Worm (Caenorhabditis elegans): ENCODE data around the gene F25B3.5.

Gene F25B3.5

DNA sequence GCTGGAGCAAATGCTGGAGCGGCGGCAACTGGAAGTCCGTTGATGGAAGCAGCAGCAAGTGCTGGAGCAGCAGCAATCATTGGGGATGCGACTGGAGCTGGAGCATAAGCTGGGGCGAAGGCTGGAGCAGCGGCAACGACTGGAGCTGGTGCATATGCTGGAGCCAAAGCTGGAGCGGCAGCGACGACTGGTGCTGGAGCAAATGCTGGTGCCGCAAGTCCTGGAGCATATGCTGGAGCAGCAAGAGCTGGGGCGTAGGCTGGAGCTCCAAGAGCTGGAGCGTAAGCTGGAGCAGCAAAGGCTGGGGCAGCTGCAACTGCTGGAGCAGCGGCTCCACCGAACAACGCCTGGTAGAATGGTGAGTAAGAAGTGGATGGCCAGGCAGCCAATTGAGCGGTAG, 48.3 kb upstream of the F25B3.5 start (continued):
- TF ChIP-seq Y79H2A.3 (GFP tag; conservative IDR thresholded peaks at IDR 0.05): no peak
- TF ChIP-seq sea-2 (GFP tag; IDR thresholded peaks at IDR 0.05): no peak
- no peak for TF ChIP-seq ztf-22 (GFP tag; optimal IDR thresholded peaks at IDR 0.05)
- TF ChIP-seq ztf-18 (tag; optimal IDR thresholded peaks at IDR 0.05): no peak
- TF ChIP-seq F39B2.1 (GFP tag; IDR thresholded peaks at IDR 0.05): no peak
- TF ChIP-seq lin-26 (GFP tag; IDR thresholded peaks at IDR 0.05): peak; percentile 53; the same call in 1 of the 2 replicates
- TF ChIP-seq K12H6.12 (tag; optimal IDR thresholded peaks at IDR 0.05): no peak
- TF ChIP-seq F55B11.4 (tag; optimal IDR thresholded peaks at IDR 0.05; ENCODE audit: borderline replicate concordance, insufficient read depth): no peak
- no peak for TF ChIP-seq attf-5 (GFP tag; optimal IDR thresholded peaks at IDR 0.05)
- no peak for TF ChIP-seq F57C9.4 (tag; optimal IDR thresholded peaks at IDR 0.05)
- no peak for TF ChIP-seq B0336.3 (GFP tag; IDR thresholded peaks at IDR 0.05)
- TF ChIP-seq T07F8.4 (tag; optimal IDR thresholded peaks at IDR 0.05): no peak
- TF ChIP-seq egl-18 (GFP tag; IDR thresholded peaks at IDR 0.05): 0 out of 2 replicates have a peak, but pooled peaks have one; percentile 38
- TF ChIP-seq D2030.7 (GFP tag; IDR thresholded peaks at IDR 0.05): no peak
- no peak for TF ChIP-seq lin-54 (GFP tag; optimal IDR thresholded peaks at IDR 0.05)
- TF ChIP-seq egrh-3 (GFP tag; IDR thresholded peaks at IDR 0.05): peak; percentile 92
- no peak for TF ChIP-seq athp-1 (tag; optimal IDR thresholded peaks at IDR 0.05)
- TF ChIP-seq ztf-26 (tag; optimal IDR thresholded peaks at IDR 0.05): no peak
- no peak for TF ChIP-seq rpc-1 (optimal IDR thresholded peaks at IDR 0.05)
- TF ChIP-seq rpc-1 (tag; optimal IDR thresholded peaks at IDR 0.05): no peak
- TF ChIP-seq ccch-3 (GFP tag; optimal IDR thresholded peaks at IDR 0.05): no peak
- no peak for TF ChIP-seq lsy-27 (tag; optimal IDR thresholded peaks at IDR 0.05; ENCODE audit: borderline replicate concordance, insufficient read depth)

DNA sequence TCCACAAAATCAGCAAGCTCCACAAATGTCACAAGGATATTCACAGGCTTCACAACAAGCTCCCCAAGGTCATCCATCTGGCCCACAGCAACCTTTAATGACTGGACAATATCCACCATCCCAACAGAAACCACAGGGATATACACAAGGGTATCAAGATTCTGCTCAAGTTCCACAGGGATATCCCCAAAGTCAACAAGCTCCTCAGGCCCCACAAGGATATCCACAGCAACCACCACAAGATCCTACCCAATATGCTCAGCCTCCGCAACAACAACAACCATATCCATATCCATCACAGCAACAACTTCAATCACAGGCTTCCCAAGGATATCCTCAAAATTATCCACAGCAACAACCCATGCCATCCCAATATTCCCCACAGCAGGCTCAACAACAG, 46.6 kb upstream of the F25B3.5 start:
- no peak for TF ChIP-seq lin-40 (tag; optimal IDR thresholded peaks at IDR 0.05)
- TF ChIP-seq F57A8.1 (GFP tag; optimal IDR thresholded peaks at IDR 0.05): no peak
- TF ChIP-seq efl-1 (GFP tag; optimal IDR thresholded peaks at IDR 0.05): no peak
- TF ChIP-seq C17E4.6 (GFP tag; IDR thresholded peaks at IDR 0.05): no peak
- no peak for TF ChIP-seq mes-4 (tag; optimal IDR thresholded peaks at IDR 0.05)
- no peak for TF ChIP-seq F55B11.4 (tag; optimal IDR thresholded peaks at IDR 0.05; ENCODE audit: borderline replicate concordance, insufficient read depth)
- no peak for TF ChIP-seq madf-8 (GFP tag; conservative IDR thresholded peaks at IDR 0.05)
- TF ChIP-seq sea-2 (GFP tag; IDR thresholded peaks at IDR 0.05): no peak
- no peak for TF ChIP-seq gei-17 (GFP tag; optimal IDR thresholded peaks at IDR 0.05)
- no peak for TF ChIP-seq lsl-1 (GFP tag; optimal IDR thresholded peaks at IDR 0.05)
- TF ChIP-seq cebp-2 (GFP tag; IDR thresholded peaks at IDR 0.05): no peak
- no peak for TF ChIP-seq ceh-58 (GFP tag; IDR thresholded peaks at IDR 0.05)
- no peak for TF ChIP-seq B0261.1 (tag; optimal IDR thresholded peaks at IDR 0.05)
- no peak for TF ChIP-seq B0336.3 (GFP tag; IDR thresholded peaks at IDR 0.05)
- no peak for TF ChIP-seq die-1 (tag; optimal IDR thresholded peaks at IDR 0.05)

DNA sequence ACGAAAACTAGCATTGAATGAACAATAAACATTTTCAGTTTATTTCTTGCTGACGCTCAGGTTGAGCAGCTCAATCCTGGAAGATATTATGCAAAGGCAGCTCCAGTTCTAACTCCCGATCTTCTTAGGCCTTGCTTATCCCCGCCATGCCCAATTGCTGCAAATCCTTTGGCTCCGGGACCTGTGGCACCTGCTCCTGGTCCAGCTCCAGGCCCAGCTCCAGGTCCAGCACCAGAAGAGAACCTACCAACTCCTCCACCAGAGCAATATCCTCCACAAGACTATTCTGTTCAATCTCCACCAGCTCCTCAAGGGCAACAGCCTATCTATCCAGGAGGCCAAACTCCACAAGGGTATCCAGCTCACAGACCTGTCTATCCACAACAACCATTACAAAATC, 46.0 kb upstream of the F25B3.5 start:
- TF ChIP-seq zfh-2 (GFP tag; conservative IDR thresholded peaks at IDR 0.05): peak; percentile 61
- TF ChIP-seq F10E7.11 (tag; optimal IDR thresholded peaks at IDR 0.05): no peak
- 0 out of 2 replicates have a peak, but pooled peaks have one; percentile 26 for TF ChIP-seq egrh-3 (GFP tag; IDR thresholded peaks at IDR 0.05)
- TF ChIP-seq F22D6.2 (tag; optimal IDR thresholded peaks at IDR 0.05): no peak
